Fruit fly (Drosophila melanogaster): ENCODE measurements around the gene CG43102.
A peak's percentile ranks its signal among the peaks of the same experiment; 100 is the strongest.

CG43102 gene

dm6 chr3R:17810951-17811706, 16.8 kb upstream of the CG43102 start, which contains the start of the genes Alg1 and tinc (continued):
- TF ChIP-seq Dll (GFP tag; IDR thresholded peaks at IDR 0.05; ENCODE audit: partially characterized antibody) (no peak), CG31224 (GFP tag; IDR thresholded peaks at IDR 0.05) (peak; percentile 28; the same call in 1 of the 2 replicates), vnd (GFP tag; IDR thresholded peaks at IDR 0.05; ENCODE audit: partially characterized antibody) (no peak), ro (GFP tag; IDR thresholded peaks at IDR 0.05) (no peak), CG2116 (GFP tag; optimal IDR thresholded peaks at IDR 0.05) (peak; percentile 36), Myb (GFP tag; optimal IDR thresholded peaks at IDR 0.05) (peak; percentile 96), dmrt11E (tag; optimal IDR thresholded peaks at IDR 0.05) (peak; percentile 58), Dad (GFP tag; optimal IDR thresholded peaks at IDR 0.05) (no peak), Scr (GFP tag; IDR thresholded peaks at IDR 0.05; ENCODE audit: partially characterized antibody) (no peak; the same call in 1 of the 2 replicates), CG17385 (GFP tag; optimal IDR thresholded peaks at IDR 0.05) (peak; percentile 63), sr (GFP tag; IDR thresholded peaks at IDR 0.05) (no peak), CG18011 (GFP tag; optimal IDR thresholded peaks at IDR 0.05) (peak; percentile 49), tx (GFP tag; optimal IDR thresholded peaks at IDR 0.05) (peak; percentile 6), dmrt99B (tag; optimal IDR thresholded peaks at IDR 0.05) (peak; percentile 77), CrebB (tag; optimal IDR thresholded peaks at IDR 0.05) (no peak), Stat92E (GFP tag; optimal IDR thresholded peaks at IDR 0.05) (peak in 1 of 3 experiments; percentile 71), usp (GFP tag; optimal IDR thresholded peaks at IDR 0.05) (no peak), CG31388 (GFP tag; optimal IDR thresholded peaks at IDR 0.05) (no peak), jigr1 (GFP tag; IDR thresholded peaks at IDR 0.05) (no peak), HLH54F (GFP tag; optimal IDR thresholded peaks at IDR 0.05) (peak; percentile 42), fru (optimal IDR thresholded peaks at IDR 0.05) (no peak), tio (GFP tag; optimal IDR thresholded peaks at IDR 0.05) (no peak), sob (GFP tag; IDR thresholded peaks at IDR 0.05) (peak; percentile 45; the same call in 1 of the 2 replicates), nmo (GFP tag; optimal IDR thresholded peaks at IDR 0.05) (peak; percentile 54), gsb-n (tag; optimal IDR thresholded peaks at IDR 0.05) (peak; percentile 52), tin (GFP tag; optimal IDR thresholded peaks at IDR 0.05) (peak; percentile 33), CG12071 (GFP tag; optimal IDR thresholded peaks at IDR 0.05) (no peak), Gug (GFP tag; IDR thresholded peaks at IDR 0.05) (no peak), CoRest (tag; optimal IDR thresholded peaks at IDR 0.05) (peak; percentile 84), zen (tag; optimal IDR thresholded peaks at IDR 0.05) (peak; percentile 49), Hand (GFP tag; optimal IDR thresholded peaks at IDR 0.05) (peak; percentile 2), lmd (GFP tag; IDR thresholded peaks at IDR 0.05) (peak; percentile 45; the same call in 1 of the 2 replicates), CG14965 (GFP tag; optimal IDR thresholded peaks at IDR 0.05; ENCODE audit: borderline replicate concordance) (no peak), CG16813 (GFP tag; IDR thresholded peaks at IDR 0.05; ENCODE audit: partially characterized antibody) (0 out of 3 replicates have a peak, but pooled peaks have one; percentile 39), CG13296 (GFP tag; optimal IDR thresholded peaks at IDR 0.05) (peak; percentile 81), gcm2 (GFP tag; optimal IDR thresholded peaks at IDR 0.05) (no peak), Xrp1 (GFP tag; IDR thresholded peaks at IDR 0.05) (peak; percentile 68), CG15269 (tag; optimal IDR thresholded peaks at IDR 0.05) (peak; percentile 83), CG6272 (GFP tag; IDR thresholded peaks at IDR 0.05) (no peak), sqz (GFP tag; optimal IDR thresholded peaks at IDR 0.05) (peak; percentile 13), Hr78 (GFP tag; optimal IDR thresholded peaks at IDR 0.05) (no peak), CG15479 (GFP tag; optimal IDR thresholded peaks at IDR 0.05) (peak; percentile 83), abd-A (tag; optimal IDR thresholded peaks at IDR 0.05) (no peak), bigmax (GFP tag; optimal IDR thresholded peaks at IDR 0.05) (no peak), hb (GFP tag; IDR thresholded peaks at IDR 0.05; ENCODE audit: partially characterized antibody) (no peak), CG11696 (GFP tag; IDR thresholded peaks at IDR 0.05) (0 out of 2 replicates have a peak, but pooled peaks have one; percentile 19), CG6765 (GFP tag; optimal IDR thresholded peaks at IDR 0.05) (peak; percentile 64), CG11560 (tag; IDR thresholded peaks at IDR 0.05) (no peak)

Measured in whole organism, embryonic.